Worm (Caenorhabditis elegans) whole organism, L3 larva: ENCODE data around the gene F10E7.2.

Experiments
- ama-1 ChIP-seq: fragments of 150-350 bp; optimal IDR thresholded peaks from 2 replicates; lab custom pipeline; 2018
- ceh-9 ChIP-seq: sonication (generic microtip); optimal IDR thresholded peaks from 2 replicates; lab custom pipeline; 2018; ENCODE audit warnings: missing biosample characterization, missing genetic modification characterization
- elt-3 ChIP-seq, 3 experiments: fragments of 150-350 bp in 1 of 3; sonication (generic microtip) in 2 of 3; optimal IDR thresholded peaks; 2 replicates in 2 of 3; 4 replicates in 1 of 3; lab custom pipeline; 2014 to 2017; ENCODE audit warnings: missing biosample characterization in 3 of 3, missing genetic modification characterization in 3 of 3
- fkh-10 ChIP-seq: sonication (generic microtip); optimal IDR thresholded peaks from 2 replicates; lab custom pipeline; 2017; ENCODE audit warnings: missing biosample characterization, missing genetic modification reagents, missing genetic modification characterization
- nhr-11 ChIP-seq: fragments of 150-350 bp; optimal IDR thresholded peaks from 2 replicates; lab custom pipeline; 2014; ENCODE audit warnings: missing biosample characterization, missing genetic modification characterization
- nhr-12 ChIP-seq: fragments of 150-350 bp; optimal IDR thresholded peaks from 2 replicates; lab custom pipeline; 2014; ENCODE audit warnings: missing biosample characterization, missing genetic modification characterization
- nhr-23 ChIP-seq: fragments of 150-350 bp; optimal IDR thresholded peaks from 2 replicates; lab custom pipeline; 2014; ENCODE audit warnings: missing biosample characterization, missing genetic modification reagents, missing genetic modification characterization
- nhr-76 ChIP-seq: fragments of 150-350 bp; sonication (generic microtip); optimal IDR thresholded peaks from 5 replicates; lab custom pipeline; 2014; ENCODE audit warnings: missing biosample characterization, missing genetic modification characterization
- skn-1 ChIP-seq: fragments of 150-350 bp; optimal IDR thresholded peaks from 2 replicates; lab custom pipeline; 2014; ENCODE audit warnings: missing biosample characterization, missing genetic modification characterization
- ztf-11 ChIP-seq: fragments of 150-350 bp; optimal IDR thresholded peaks from 2 replicates; lab custom pipeline; 2014; ENCODE audit warnings: missing biosample characterization, missing genetic modification characterization
- ztf-4 ChIP-seq: fragments of 150-350 bp; optimal IDR thresholded peaks from 2 replicates; lab custom pipeline; 2014; ENCODE audit warnings: missing biosample characterization, missing genetic modification characterization

- TF ChIP-seq elt-3 (tag; optimal IDR thresholded peaks at IDR 0.05; lab: Kevin White, UChicago) (no peak), ztf-4 (no peak), nhr-11 (tag; lab: Kevin White, UChicago) (no peak), nhr-76 (tag; lab: Kevin White, UChicago) (no peak), ztf-11 (no peak), nhr-23 (no peak), ceh-9 (tag; lab: Kevin White, UChicago) (no peak), skn-1 (tag; lab: Kevin White, UChicago) (no peak), ama-1 (lab: Kevin White, UChicago) (no peak), fkh-10 (GFP tag; lab: Kevin White, UChicago) (no peak), nhr-12 (no peak)
These were observed 26.1 kb upstream of the F10E7.2 start for ce11 chrII:7095970-7096369.
